Worm (Caenorhabditis elegans) whole organism, midembryonic: Measurements from ENCODE around the gene C24D10.5.

ENCODE experiments used
- cog-1 ChIP-seq: sonication (generic microtip); optimal IDR thresholded peaks from 2 replicates; lab custom pipeline; 2016; ENCODE audit warnings: missing genetic modification characterization, missing compliant biosample characterization
- ztf-29 ChIP-seq: fragments of 200-800 bp; sonication (Bioruptor generic); IDR thresholded peaks from 2 replicates; pipeline ENCODE4 v1.3.6; 2022; ENCODE audit warnings: missing genetic modification reagents, missing genetic modification characterization, missing compliant biosample characterization

- TF ChIP-seq cog-1 (tag; lab: Kevin White, UChicago) (no peak), ztf-29 (GFP tag; lab: Robert Waterston, UW) (no peak)
Measured at ce11 chrIV:5108971-5109370, 40.9 kb upstream of the C24D10.5 start.
